Fruit fly (Drosophila melanogaster) ovary, adult (tissue): ENCODE results near the gene Cyp9f2.

Experiments used
- CG17801 ChIP-seq: fragments of 200-800 bp; optimal IDR thresholded peaks from 2 replicates; lab custom pipeline; 2019; ENCODE audit warnings: missing biosample characterization, mild to moderate bottlenecking, missing genetic modification characterization, moderate library complexity; ENCODE audit not compliant: partially characterized antibody

Gene Cyp9f2

DNA sequence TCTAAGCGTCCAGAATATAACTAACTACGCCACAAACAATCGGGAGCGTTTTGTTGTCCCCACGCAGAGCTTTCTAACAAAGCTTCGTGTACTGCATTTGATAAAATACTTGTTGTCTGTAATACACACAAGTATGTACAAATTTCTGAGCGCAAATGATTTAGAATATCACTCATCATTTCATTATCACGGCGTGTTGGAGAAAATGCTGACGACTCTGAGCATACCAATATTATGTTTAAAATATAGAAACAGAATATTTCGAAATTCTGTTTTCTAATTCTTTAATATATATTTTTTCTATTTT, at the start of gene Cyp9f2:
Gene Cyp9f2, minus strand, starts transcription at position 101 of the 307 bp plus-strand sequence.
- TF ChIP-seq CG17801 (GFP tag; lab: Kevin White, UChicago) = no peak

DNA sequence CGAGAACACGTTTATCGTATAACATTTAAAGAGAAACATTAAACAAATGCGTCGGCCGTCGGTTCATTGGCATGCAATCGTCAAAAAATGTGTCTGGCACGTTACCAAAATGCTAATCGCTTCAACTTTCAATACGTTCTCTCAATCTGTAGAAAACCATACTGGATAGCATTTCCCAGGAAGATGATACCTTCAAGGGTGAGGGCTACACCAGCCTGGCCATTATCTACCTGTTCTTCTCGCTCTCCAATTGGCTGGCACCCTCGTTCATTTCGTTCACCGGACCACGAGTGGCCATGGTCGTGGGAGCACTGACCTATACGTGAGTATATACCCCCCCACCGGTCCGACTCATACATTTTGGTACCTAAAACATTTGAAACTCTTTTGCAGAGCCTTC, 48.7 kb upstream of the Cyp9f2 start:
- TF ChIP-seq CG17801 (GFP tag; lab: Kevin White, UChicago) = no peak

DNA sequence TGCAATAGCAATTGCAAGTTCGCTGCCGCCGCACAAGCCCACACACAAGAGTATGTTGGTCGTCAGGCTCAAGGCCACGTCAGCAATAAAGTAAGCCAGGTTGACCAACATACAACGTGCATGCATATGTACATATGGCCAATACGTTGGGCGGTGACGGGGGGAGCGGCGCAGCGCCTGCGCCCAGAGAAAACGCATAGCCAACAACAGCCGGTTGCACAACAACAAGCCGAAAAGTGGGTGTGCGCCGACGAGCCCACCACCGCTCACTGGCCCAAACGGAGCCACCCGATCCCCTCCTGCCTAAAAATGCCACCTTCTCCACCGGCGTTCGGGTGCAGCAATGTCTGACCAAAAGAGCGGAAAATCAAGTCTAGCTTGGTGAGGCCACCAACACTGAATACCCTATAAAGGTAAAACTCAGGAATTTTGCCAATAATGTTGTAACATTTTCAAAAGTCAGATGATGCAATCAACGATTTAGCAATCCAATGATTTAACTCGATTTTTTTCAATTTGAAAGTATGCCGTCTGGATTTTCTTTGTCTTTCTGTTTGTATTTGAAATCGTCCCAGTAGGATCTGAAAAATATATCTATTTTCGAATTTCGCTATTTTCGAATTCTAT, 46.2 kb upstream of the Cyp9f2 start, which contains the start of gene CG5509:
Gene CG5509, plus strand, starts transcription at position 577 of the 627 bp plus-strand sequence.
- TF ChIP-seq CG17801 (GFP tag; lab: Kevin White, UChicago) = no peak

DNA sequence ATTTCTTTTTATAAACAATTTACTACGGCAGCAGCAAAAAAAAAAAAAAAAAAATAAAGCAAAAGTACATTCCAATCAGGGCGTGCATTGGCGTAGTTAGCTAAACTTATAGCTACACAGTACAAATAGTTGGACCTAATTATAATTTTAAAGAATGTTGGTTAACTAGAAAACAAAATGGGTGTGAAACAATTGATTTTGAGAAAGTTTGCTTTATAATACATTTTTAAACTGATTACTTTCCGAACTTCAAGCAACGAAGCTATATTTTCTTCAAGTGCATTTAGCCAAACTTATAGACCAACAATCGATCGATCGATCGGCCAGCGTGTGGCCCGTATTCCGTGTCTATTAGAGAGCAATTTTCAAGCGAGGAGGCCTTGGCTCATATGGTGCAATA, 45.5 kb upstream of the Cyp9f2 start:
- peak; percentile 60 for TF ChIP-seq CG17801 (GFP tag; lab: Kevin White, UChicago)

DNA sequence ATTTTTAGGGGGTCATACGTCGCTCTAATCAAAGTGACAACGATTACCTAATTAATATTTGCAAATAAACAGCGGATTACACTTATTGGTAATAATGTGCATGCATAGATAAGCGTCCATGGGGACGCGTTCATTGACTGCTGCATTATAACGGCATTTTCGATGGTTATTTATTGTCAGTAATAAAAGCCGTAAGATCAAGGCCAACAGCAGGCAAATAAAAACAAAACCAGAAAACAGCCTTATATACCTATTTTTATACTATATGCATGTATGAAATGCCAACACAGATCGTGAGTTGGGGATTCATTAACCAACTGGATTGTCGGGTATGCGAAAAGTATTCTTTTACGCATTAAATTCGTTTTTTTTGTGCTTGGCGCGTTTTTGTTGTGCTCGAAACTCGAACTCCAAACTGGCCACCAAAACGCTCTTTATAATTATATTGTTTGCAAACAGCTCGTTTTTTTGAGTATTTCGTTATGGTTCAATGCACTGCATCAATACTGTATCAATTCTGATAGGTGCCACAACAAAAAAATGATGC, 45.0 kb upstream of the Cyp9f2 start:
- no peak for TF ChIP-seq CG17801 (GFP tag; lab: Kevin White, UChicago)

DNA sequence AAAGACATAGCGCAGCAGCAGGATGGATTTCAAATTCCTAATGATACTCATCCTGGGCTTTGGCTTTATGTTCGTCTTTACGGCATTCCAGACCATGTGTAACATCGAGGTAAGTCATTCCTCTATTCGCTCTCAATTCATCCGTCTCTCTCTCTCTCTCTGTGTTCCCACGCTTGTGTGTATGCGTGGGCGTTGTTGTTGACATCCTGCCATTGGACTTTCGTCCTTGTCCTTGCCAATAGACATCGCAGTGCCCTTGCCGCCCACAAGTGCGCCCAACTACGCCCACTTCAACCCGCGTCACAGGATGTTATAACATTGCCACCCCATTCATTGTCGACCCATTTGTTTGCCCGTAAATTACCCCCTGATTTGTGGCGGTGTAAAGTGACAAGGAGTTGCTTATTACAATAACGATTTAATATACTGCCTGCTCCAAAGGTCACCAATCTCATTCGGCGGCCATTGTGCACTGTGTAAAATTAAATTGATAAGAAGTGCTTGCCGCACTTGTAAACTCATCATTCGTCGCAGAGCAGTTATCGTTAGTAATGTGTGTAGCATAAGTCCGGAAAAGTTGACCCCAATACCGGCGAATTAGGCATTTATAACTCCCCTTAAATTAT, 43.9 kb upstream of the Cyp9f2 start:
- no peak for TF ChIP-seq CG17801 (GFP tag; lab: Kevin White, UChicago)

DNA sequence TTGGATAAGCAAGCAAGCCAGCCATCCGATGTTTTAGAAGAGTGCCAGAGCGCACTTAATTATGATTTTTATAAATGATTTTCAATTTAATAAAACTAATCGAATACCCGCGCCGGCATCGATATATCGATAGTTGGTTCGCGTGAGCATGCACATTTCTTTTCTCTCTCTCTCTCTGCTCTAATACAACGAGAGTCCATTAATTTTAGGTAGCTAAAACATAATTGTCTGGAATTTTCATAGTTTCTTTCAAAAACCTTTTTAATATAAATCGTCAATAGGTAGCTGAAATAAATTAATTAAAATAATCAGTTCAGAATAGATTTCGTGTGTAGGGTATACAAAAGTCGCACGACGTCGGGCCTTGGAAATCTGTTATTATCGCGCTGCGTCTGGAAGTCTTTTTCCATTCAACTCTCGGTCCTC, 43.1 kb upstream of the Cyp9f2 start, which contains the start of gene CG18549:
Gene CG18549, plus strand, starts transcription at position 408 of the 426 bp plus-strand sequence.
- peak; percentile 100 for TF ChIP-seq CG17801 (GFP tag; lab: Kevin White, UChicago)

DNA sequence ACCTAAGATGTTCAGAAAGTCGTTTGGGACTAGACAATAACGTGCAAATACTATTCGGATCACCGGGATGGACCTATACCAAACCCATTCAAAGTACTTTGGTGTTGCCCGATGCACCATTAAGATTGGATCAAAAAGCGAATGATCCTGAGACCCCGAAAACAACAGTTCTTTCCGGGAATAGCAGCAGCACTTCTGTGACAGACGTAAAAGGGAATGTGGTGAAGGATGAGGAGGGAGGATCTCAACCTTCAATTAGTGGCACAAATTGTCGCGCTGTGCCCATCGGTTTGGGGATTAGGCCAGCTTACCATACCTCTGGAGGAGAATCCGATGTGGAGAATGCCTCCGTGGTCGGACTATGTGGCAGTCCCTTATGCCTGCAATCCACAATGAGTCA, 42.5 kb upstream of the Cyp9f2 start:
- no peak for TF ChIP-seq CG17801 (GFP tag; lab: Kevin White, UChicago)

DNA sequence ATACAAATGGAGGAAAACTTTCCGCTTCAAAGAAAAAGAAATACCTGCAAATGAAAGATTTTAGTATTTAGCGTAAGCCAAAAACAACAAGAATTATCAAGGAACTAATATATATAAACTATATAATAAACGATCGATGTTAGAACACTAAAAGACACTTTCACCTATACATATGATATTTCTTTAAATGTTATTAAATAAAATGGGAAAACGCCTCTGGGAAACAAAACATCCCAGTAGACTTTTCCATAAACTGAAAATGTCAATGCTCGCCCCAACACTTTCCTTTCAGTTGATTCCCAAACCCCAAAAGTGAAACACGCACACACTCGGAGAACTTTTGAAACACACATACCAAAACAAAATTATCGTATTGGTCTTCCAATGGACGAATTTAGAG, 41.5 kb upstream of the Cyp9f2 start, which contains the start of gene vrs:
Gene vrs, plus strand, starts transcription at position 301 of the 400 bp plus-strand sequence.
- TF ChIP-seq CG17801 (GFP tag; lab: Kevin White, UChicago) = no peak

DNA sequence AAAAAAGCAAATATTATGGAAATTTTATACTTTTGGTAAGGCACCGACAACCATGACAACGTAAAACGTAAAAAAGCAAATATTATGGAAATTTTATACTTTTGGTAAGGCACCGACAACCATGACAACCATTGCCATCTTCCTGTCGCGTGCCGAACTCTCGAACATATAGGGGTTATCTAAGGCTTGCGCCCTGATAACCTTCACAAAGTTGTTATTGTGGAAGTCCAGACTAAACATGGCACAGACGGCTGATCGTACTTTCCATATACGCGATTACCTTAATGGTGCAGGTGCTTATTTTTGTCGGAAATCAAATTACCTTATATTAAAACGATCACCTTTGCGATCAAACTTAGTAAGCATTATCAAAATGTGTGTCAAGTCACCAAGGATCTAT, 39.6 kb upstream of the Cyp9f2 start:
- no peak for TF ChIP-seq CG17801 (GFP tag; lab: Kevin White, UChicago)

DNA sequence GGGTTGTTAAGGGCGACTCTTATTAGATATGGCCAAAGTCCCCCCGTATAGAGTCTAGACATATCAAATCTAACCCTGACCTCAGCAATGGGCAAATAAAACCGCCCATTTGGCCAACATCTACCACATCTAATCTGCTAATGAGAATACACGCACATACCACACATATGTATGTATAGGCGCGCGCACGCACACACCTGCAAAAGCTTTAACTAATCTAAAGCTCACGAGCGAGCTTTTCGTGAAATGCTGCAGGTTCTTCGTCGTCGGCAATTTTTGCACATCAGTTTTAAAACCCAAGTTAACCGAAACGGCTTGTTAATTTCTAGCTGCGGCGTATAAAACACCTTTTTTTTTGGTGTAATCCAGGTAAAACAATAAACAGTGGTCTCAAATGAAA, 37.9 kb upstream of the Cyp9f2 start:
- no peak for TF ChIP-seq CG17801 (GFP tag; lab: Kevin White, UChicago)

DNA sequence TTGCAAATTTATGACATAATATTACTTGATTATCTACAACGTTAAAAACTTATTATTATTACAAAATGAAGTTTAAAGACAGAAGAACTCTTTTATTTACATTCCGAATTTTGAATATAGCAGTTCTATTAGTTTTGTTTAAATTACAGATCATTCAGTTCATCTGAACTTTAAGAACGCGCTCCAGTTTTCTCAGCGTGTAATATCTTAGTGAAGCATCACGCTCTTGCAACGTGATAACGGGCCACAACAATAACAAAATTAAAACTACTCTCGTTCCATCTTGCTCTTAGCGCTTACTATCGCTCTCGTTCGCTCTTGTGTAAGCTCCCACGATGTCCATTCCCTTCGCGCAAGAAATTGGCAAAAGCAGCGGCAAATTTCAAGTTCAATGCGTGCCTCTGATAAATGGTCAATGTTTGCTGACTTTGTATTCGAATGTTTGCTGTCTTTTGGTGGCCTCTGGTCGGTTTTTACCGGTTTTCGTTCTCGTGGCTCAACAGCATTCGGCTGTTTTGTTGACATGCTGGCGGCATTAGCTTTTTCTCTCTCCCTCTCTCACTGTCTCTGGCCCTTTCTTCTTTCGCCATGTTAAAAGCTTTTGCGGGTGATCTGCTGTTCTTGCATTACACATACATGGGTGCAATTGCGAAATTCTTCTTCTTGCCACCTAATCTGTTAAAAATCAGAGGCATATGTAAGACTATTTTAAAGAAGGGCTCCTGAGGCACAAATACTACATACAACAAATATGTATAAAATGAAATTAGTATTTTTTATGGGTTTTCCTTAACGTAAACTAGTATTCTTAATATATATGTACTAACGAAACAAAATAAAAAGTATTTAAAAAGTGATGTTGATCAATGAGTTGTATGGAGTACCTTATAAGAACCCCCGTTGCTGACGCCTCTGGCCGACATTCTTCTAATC, 37.0 kb upstream of the Cyp9f2 start:
- TF ChIP-seq CG17801 (GFP tag; lab: Kevin White, UChicago) = peak; percentile 87

DNA sequence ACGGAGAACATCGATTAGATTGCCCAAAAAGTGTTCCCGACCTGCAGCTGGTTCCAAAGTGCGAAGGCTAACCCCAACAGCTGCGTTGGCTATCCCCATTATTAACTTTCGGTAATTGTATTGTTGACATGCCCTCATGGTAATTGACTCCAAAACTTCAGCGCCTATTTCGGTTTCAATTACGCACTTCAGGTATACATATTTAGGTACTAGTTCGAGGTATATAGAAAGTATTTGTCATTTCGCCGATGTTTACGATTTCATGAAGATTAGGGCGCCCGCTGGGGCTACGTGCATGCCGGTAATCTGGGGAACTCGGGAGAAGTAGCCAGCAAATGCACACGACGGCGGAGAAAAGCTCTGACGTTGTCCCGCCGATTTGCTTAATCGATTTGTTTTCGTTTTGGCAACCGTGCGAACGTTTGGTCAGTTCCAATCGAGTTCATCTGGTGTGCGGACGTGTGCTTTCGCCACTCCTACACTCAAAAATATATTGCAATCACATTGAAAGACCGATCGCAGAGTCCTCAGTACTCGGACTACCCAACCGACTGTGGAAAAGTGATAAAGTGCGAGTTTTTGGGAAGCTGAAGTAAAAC, 35.3 kb upstream of the Cyp9f2 start:
- no peak for TF ChIP-seq CG17801 (GFP tag; lab: Kevin White, UChicago)

DNA sequence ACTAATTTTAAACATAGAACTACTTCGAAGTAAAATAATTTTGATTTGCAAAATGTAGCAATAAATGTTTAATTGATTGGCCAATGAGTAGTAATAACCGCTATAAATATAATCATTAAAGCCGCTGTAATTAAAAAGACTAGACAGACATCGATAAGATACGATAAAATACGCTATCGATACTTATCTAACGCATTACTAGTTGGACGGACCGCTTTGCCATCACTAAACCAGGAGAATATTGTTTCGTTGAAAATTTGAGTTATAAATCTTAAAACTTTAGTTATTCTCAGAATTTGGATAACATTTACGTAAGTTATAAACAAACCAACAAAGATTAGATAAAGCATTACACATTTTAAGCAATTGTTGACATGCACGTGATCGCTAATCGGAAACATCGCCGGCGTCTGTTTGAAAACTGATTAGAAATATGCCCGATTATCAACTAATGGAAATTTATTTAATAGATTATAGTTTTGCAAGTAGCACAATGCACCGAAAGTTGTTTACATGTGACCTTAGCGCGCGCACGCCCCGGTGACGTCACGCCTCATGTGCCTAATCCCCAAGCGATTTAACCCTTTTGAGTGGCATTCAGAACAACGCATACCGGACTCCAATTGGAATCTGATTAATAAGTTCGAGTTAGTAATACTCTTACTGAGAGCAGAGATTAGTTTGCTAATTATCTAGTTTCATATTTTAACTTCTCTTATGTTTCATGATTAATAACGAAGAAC, 33.7 kb upstream of the Cyp9f2 start, which contains the start of gene Desat1:
Gene Desat1, plus strand, starts transcription at position 200 of the 743 bp plus-strand sequence.
- TF ChIP-seq CG17801 (GFP tag; lab: Kevin White, UChicago) = peak; percentile 3
